Fruit fly (Drosophila melanogaster): ENCODE measurements around the gene msl-1.

Gene msl-1

DNA sequence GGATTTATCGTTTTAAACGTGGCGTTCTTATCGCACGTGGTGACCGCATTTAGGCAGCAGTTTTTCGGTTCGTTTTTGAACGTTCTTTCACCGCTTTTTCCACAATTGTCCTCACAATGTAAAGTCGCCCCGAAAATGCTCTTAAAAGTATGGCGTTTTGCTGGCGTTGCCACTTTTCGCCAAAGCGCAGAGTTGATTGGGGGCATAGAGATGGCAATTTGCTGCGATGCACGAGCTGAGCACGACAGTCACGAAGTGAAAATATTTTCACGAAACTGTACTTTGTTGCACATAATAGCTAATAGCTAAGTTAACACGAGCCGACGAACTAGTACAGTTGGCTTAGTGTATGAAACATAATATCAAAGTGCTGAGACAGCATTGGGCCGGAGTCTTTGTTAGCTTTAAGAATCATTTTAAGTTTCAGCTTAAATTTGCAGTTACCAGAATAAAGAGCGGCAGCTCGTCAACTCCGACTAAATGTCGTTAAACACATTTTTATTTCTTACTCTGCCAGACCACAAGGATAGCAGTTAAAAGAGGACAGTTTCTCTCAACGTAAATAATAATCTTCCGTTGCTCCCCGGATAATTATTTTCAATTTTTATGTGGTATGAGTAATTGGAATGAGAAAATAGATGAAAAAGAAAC, at the start of gene msl-1 (continued):
- TF ChIP-seq crol (GFP tag; IDR thresholded peaks at IDR 0.05) (no peak), Bteb2 (GFP tag; optimal IDR thresholded peaks at IDR 0.05) (peak; percentile 39), pzg (GFP tag; optimal IDR thresholded peaks at IDR 0.05) (peak; percentile 81), al (GFP tag; IDR thresholded peaks at IDR 0.05) (peak; percentile 45; the same call in 1 of the 2 replicates), CG6272 (GFP tag; IDR thresholded peaks at IDR 0.05) (peak; percentile 75), Dp (GFP tag; optimal IDR thresholded peaks at IDR 0.05) (peak; percentile 32), Usf (GFP tag; optimal IDR thresholded peaks at IDR 0.05) (no peak), ato (GFP tag; IDR thresholded peaks at IDR 0.05; ENCODE audit: partially characterized antibody) (peak; percentile 94), Hsf (GFP tag; optimal IDR thresholded peaks at IDR 0.05) (peak; percentile 41), dm (GFP tag; optimal IDR thresholded peaks at IDR 0.05) (peak; percentile 55), CG2678 (tag; optimal IDR thresholded peaks at IDR 0.05) (no peak), CG9817 (tag; optimal IDR thresholded peaks at IDR 0.05) (peak; percentile 41), Max (GFP tag; optimal IDR thresholded peaks at IDR 0.05) (no peak), grn (GFP tag; optimal IDR thresholded peaks at IDR 0.05) (no peak), CG11456 (GFP tag; IDR thresholded peaks at IDR 0.05) (peak; percentile 80), lilli (GFP tag; optimal IDR thresholded peaks at IDR 0.05) (peak; percentile 55), vvl (GFP tag; IDR thresholded peaks at IDR 0.05) (peak; percentile 48; the same call in 1 of the 2 replicates), jumu (GFP tag; optimal IDR thresholded peaks at IDR 0.05) (peak; percentile 68), CG3163 (GFP tag; optimal IDR thresholded peaks at IDR 0.05) (peak; percentile 42), sisA (GFP tag; IDR thresholded peaks at IDR 0.05) (peak; percentile 38), HLH54F (GFP tag; optimal IDR thresholded peaks at IDR 0.05) (peak; percentile 42), CG7963 (GFP tag; IDR thresholded peaks at IDR 0.05; ENCODE audit: partially characterized antibody) (peak; percentile 94), Med (GFP tag) (peak; percentile 86), Spps (tag; optimal IDR thresholded peaks at IDR 0.05) (no peak), CG15514 (GFP tag; optimal IDR thresholded peaks at IDR 0.05) (peak; percentile 77), kay (GFP tag; optimal IDR thresholded peaks at IDR 0.05) (no peak), Atf3 (GFP tag; optimal IDR thresholded peaks at IDR 0.05) (peak; percentile 13), ken (GFP tag; IDR thresholded peaks at IDR 0.05) (0 out of 3 replicates have a peak, but pooled peaks have one; percentile 41), chif (GFP tag; optimal IDR thresholded peaks at IDR 0.05) (peak; percentile 1 to 9), Sry-δ (GFP tag; optimal IDR thresholded peaks at IDR 0.05) (peak; percentile 92), sna (GFP tag; IDR thresholded peaks at IDR 0.05; ENCODE audit: partially characterized antibody) (peak; percentile 89), CG13287 (GFP tag; IDR thresholded peaks at IDR 0.05; ENCODE audit: partially characterized antibody) (peak; percentile 90), CG16779 (GFP tag; IDR thresholded peaks at IDR 0.05) (no peak), HLHmδ (GFP tag; optimal IDR thresholded peaks at IDR 0.05) (peak; percentile 46), CG1233 (GFP tag; optimal IDR thresholded peaks at IDR 0.05) (no peak), Xrp1 (GFP tag; IDR thresholded peaks at IDR 0.05) (peak; percentile 10; the same call in 1 of the 2 replicates), aop (GFP tag; IDR thresholded peaks at IDR 0.05) (no peak), bbx (GFP tag; IDR thresholded peaks at IDR 0.05; ENCODE audit: partially characterized antibody) (peak; percentile 98), CG16813 (GFP tag; IDR thresholded peaks at IDR 0.05; ENCODE audit: partially characterized antibody) (peak; percentile 97), CG4360 (GFP tag; IDR thresholded peaks at IDR 0.05) (no peak), twi (tag; optimal IDR thresholded peaks at IDR 0.05) (no peak), tll (GFP tag; optimal IDR thresholded peaks at IDR 0.05) (peak in 1 of 2 experiments; percentile 31), CG12659 (GFP tag; optimal IDR thresholded peaks at IDR 0.05) (peak; percentile 54), CG6813 (GFP tag; optimal IDR thresholded peaks at IDR 0.05) (no peak), hth (optimal IDR thresholded peaks at IDR 0.05) (no peak), trh (GFP tag; optimal IDR thresholded peaks at IDR 0.05) (no peak), CG4282 (GFP tag; optimal IDR thresholded peaks at IDR 0.05) (no peak), CG6854 (GFP tag; optimal IDR thresholded peaks at IDR 0.05) (no peak), CG13424 (tag; optimal IDR thresholded peaks at IDR 0.05) (peak; percentile 3)
